Fruit fly (Drosophila melanogaster) whole organism, pupa: ENCODE results near the gene Surf1.

Source experiments
- CG10348 ChIP-seq: fragments of 200-800 bp; sonication (Bioruptor generic); IDR thresholded peaks from 2 replicates; pipeline ENCODE4 v1.3.6; 2022; ENCODE audit warnings: missing biosample characterization, missing genetic modification characterization
- CG12605 ChIP-seq: fragments of 200-800 bp; sonication (Bioruptor generic); IDR thresholded peaks from 2 replicates; pipeline ENCODE4 v1.3.6; 2022; ENCODE audit warnings: missing biosample characterization, missing genetic modification characterization
- CG13204 ChIP-seq: fragments of 200-800 bp; sonication (Bioruptor generic); optimal IDR thresholded peaks from 2 replicates; lab custom pipeline; 2018; ENCODE audit warnings: missing biosample characterization, mild to moderate bottlenecking, missing genetic modification characterization, moderate library complexity
- CG14655 ChIP-seq: fragments of 200-800 bp; sonication (Bioruptor generic); optimal IDR thresholded peaks from 3 replicates; lab custom pipeline; 2017; ENCODE audit warnings: mild to moderate bottlenecking, missing biosample characterization, missing genetic modification reagents, missing genetic modification characterization
- CG15710 ChIP-seq: fragments of 200-800 bp; sonication (Bioruptor generic); optimal IDR thresholded peaks from 2 replicates; lab custom pipeline; 2018; ENCODE audit warnings: missing biosample characterization, mild to moderate bottlenecking, missing genetic modification characterization, moderate library complexity
- CG17806 ChIP-seq: fragments of 200-800 bp; sonication (Bioruptor generic); optimal IDR thresholded peaks from 2 replicates; lab custom pipeline; 2018; ENCODE audit warnings: missing biosample characterization, mild to moderate bottlenecking, missing genetic modification characterization, moderate library complexity
- CG32121 ChIP-seq: fragments of 200-800 bp; sonication (Bioruptor generic); IDR thresholded peaks from 2 replicates; pipeline ENCODE4 v1.3.6; 2022; ENCODE audit warnings: missing biosample characterization, missing genetic modification characterization
- CG34367 ChIP-seq: fragments of 200-800 bp; sonication (Bioruptor generic); optimal IDR thresholded peaks from 2 replicates; lab custom pipeline; 2018; ENCODE audit warnings: missing biosample characterization, mild to moderate bottlenecking, missing genetic modification characterization
- CG4496 ChIP-seq: fragments of 200-800 bp; sonication (Bioruptor generic); IDR thresholded peaks from 3 replicates; pipeline ENCODE4 v1.3.6; 2022; ENCODE audit warnings: missing biosample characterization, missing genetic modification characterization
- CG8159 ChIP-seq: fragments of 200-800 bp; sonication (Bioruptor generic); optimal IDR thresholded peaks from 3 replicates; lab custom pipeline; 2018; ENCODE audit warnings: missing biosample characterization, mild to moderate bottlenecking, missing genetic modification characterization, moderate library complexity
- CG8301 ChIP-seq: fragments of 200-800 bp; sonication (Bioruptor generic); optimal IDR thresholded peaks from 2 replicates; lab custom pipeline; 2018; ENCODE audit warnings: missing biosample characterization, mild to moderate bottlenecking, missing genetic modification characterization
- CG9948 ChIP-seq: fragments of 200-800 bp; sonication (Bioruptor generic); optimal IDR thresholded peaks from 2 replicates; lab custom pipeline; 2018; ENCODE audit warnings: missing biosample characterization, mild to moderate bottlenecking, missing genetic modification characterization, moderate library complexity
- D1 ChIP-seq: fragments of 200-800 bp; sonication (Bioruptor generic); optimal IDR thresholded peaks from 2 replicates; lab custom pipeline; 2018; ENCODE audit warnings: missing biosample characterization, mild to moderate bottlenecking, missing genetic modification characterization, moderate library complexity
- EcR ChIP-seq: fragments of 200-800 bp; sonication (Bioruptor generic); optimal IDR thresholded peaks from 3 replicates; lab custom pipeline; 2019; ENCODE audit warnings: missing biosample characterization, missing genetic modification characterization, mild to moderate bottlenecking, moderate library complexity, missing genetic modification reagents
- Ets98B ChIP-seq: fragments of 200-800 bp; sonication (Bioruptor generic); IDR thresholded peaks from 2 replicates; pipeline ENCODE4 v1.3.6; 2022; ENCODE audit warnings: missing biosample characterization, missing genetic modification characterization
- Pif1A ChIP-seq: fragments of 200-800 bp; sonication (Bioruptor generic); optimal IDR thresholded peaks from 3 replicates; lab custom pipeline; 2016; ENCODE audit warnings: missing biosample characterization, missing genetic modification characterization
- Pif1B ChIP-seq: fragments of 200-800 bp; sonication (Bioruptor generic); optimal IDR thresholded peaks from 3 replicates; lab custom pipeline; 2016; ENCODE audit warnings: missing biosample characterization, missing genetic modification characterization
- fd96Ca ChIP-seq: fragments of 200-800 bp; sonication (Bioruptor generic); IDR thresholded peaks from 3 replicates; pipeline ENCODE4 v1.3.6; 2022; ENCODE audit warnings: missing biosample characterization, missing genetic modification characterization
- gl ChIP-seq: fragments of 200-800 bp; sonication (Bioruptor generic); optimal IDR thresholded peaks from 2 replicates; lab custom pipeline; 2018; ENCODE audit warnings: missing biosample characterization, mild to moderate bottlenecking, missing genetic modification characterization
- rn ChIP-seq: fragments of 200-800 bp; sonication (Bioruptor generic); IDR thresholded peaks from 2 replicates; pipeline ENCODE4 v1.3.6; 2022; ENCODE audit warnings: missing biosample characterization, missing genetic modification characterization

Gene Surf1

DNA sequence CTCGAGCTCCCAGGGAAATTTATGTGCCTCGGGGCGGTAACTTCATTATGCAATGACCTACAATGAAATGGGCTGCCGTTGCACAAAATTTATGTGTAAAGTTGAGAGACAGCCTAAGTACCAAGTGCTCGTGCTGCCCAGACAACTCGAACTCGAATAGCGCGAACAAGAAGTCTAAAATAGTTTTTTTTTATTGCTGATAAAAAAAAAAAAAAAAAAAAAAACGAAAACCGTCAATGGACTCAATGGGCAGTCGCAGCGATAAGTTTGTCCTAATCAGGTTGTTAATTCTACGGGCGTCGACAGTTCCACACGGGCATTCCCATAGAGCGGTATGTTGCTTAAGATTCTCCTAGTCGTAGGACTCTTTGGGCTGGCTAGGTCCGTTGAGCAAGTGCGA lies 25.5 kb upstream of the Surf1 start, which contains the start of gene CG14820:
Gene CG14820 (plus strand): TSS at position 301 of the 400 bp plus-strand sequence.
- no peak for TF ChIP-seq CG4496
- no peak for TF ChIP-seq CG15710 (tag; lab: Kevin White, UChicago)
- TF ChIP-seq CG10348 (GFP tag; lab: Robert Waterston, UW), result no peak
- no peak for TF ChIP-seq D1
- TF ChIP-seq rn, result no peak
- TF ChIP-seq CG8301 (tag; lab: Kevin White, UChicago), result no peak
- no peak for TF ChIP-seq Ets98B (GFP tag; lab: Robert Waterston, UW)
- TF ChIP-seq fd96Ca (GFP tag; lab: Robert Waterston, UW), result no peak
- no peak for TF ChIP-seq CG13204 (GFP tag; lab: Kevin White, UChicago)
- no peak for TF ChIP-seq CG14655 (GFP tag; lab: Kevin White, UChicago)
- no peak for TF ChIP-seq Pif1B (GFP tag; lab: Kevin White, UChicago)

DNA sequence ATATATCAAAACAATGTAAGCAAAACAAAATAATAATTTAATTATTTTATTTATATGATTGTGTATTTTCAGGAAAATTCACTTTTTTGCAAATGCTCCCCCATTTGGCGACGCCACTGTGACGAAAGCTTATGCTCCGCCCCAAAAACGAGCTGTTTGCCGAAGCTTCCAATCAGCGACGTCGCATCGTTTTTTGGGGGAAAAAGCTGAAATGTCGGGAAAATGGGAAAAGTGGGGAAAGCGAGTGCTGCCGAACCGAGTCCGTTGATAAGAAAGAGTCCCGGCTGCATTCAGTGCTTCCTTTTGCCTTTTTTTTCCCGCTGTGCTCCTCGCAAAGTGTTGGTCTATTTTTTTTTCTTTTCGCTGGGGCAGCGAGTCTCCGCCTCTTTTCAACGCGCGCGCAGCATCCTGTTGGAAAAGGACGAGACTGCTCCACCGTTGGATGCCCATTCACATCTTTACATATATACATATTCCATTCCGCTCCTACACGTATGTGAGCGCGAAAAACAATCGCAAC lies 23.3 kb upstream of the Surf1 start:
- TF ChIP-seq Ets98B (GFP tag; lab: Robert Waterston, UW) (peak; percentile 18; the same call in 1 of the 2 replicates), CG14655 (GFP tag; lab: Kevin White, UChicago) (peak; percentile 9), Pif1A (GFP tag; lab: Kevin White, UChicago) (no peak), fd96Ca (GFP tag; lab: Robert Waterston, UW) (peak; percentile 29; the same call in 1 of the 3 replicates), CG4496 (peak; percentile 65), CG12605 (GFP tag; lab: Robert Waterston, UW) (peak; percentile 73)

DNA sequence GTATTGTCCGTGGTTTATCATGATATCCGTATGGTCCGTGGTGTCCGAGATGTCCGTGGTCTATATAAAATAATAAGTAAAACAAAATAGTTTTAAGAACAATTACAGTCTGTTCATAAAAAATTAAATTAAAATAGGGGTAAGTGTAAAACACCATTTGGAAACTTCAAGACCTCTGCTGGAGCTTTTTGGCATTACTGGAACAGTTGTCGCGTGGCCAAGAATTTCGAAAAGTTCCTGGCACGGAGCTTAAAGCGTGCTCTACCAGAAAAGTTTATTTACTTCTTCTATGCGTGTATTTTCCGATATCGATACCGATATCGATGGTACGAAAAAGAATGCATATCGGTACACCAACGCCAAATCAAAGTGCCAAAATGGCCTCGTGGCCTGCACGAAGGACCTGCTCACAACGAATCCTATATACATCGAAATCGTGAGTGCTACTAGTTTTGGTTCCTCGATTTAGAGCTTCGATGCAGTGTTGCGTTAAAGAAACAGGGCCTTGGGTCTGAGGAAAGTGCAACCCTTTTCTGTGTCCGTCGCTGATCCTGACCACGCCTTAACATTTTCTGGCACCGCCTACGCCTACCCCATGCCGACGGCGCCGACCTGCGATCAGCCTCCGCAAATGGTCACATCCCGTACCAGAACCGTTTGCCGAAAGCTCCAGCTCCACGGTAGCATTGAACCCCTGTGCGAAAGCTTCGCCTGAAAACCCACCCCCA lies 15.9 kb upstream of the Surf1 start:
- TF ChIP-seq CG14655 (GFP tag; lab: Kevin White, UChicago) (no peak), CG9948 (no peak), CG12605 (GFP tag; lab: Robert Waterston, UW) (no peak), CG4496 (no peak), Pif1B (GFP tag; lab: Kevin White, UChicago) (no peak), D1 (no peak), CG15710 (tag; lab: Kevin White, UChicago) (no peak), CG8301 (tag; lab: Kevin White, UChicago) (no peak), Pif1A (GFP tag; lab: Kevin White, UChicago) (no peak), rn (no peak)

DNA sequence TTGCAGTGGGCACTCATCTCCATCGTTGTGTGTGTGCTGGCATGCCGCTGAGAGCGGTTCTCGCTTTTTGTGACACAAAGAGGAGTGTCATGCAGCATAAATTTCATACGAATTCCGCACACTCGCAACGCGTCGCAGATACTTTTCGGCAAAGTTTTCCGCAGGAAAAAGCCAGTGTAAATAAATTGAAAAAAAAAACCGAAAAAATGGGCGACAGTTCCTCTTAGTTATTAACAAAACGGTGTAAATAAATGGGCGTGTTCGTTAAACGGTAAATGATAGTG lies 15.4 kb upstream of the Surf1 start, which contains the start of gene tow:
Gene tow (plus strand): TSS at position 26 of the 284 bp plus-strand sequence.
- no peak for TF ChIP-seq CG8301 (tag; lab: Kevin White, UChicago)
- 0 out of 3 replicates have a peak, but pooled peaks have one; percentile 7 for TF ChIP-seq CG4496
- no peak for TF ChIP-seq Pif1A (GFP tag; lab: Kevin White, UChicago)
- no peak for TF ChIP-seq CG8159 (tag; lab: Kevin White, UChicago)
- no peak for TF ChIP-seq rn

DNA sequence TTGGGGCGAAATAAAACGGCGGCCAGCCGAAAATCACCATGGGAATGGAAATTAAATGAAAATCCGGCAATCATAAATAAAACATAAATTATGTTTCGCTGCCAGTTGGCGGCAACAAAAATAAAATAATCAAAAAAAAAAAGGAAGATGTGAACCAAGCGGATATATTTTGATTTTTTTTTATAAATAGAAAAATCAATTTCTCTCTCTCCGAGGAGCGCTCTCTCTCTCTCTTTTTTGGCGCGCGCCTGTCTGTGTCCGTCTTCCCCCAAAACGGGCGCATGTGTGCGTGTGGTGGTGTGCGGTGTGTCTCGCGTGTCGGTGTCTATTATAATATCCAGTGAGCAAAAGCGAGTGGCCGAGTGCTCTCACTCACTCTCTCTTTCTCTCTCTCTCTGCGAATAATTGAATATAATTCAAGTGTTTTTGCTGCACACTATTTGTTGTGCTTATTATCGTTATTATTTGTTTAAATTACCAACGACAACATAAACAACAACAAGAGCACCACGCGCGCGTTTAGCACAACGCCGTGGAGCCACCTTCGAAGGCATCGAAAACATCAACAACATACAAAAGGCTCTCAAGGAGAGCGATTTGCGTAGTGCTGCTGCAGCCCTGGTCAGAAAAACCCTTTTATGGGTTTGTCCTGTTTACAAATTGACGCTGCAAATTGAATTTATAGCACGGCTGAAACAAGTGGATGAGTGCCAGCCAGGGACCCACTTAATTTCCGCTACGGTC lies 14.8 kb upstream of the Surf1 start:
- TF ChIP-seq D1, result no peak
- TF ChIP-seq CG14655 (GFP tag; lab: Kevin White, UChicago), result peak; percentile 35
- no peak for TF ChIP-seq CG34367
- TF ChIP-seq EcR (GFP tag; lab: Kevin White, UChicago), result no peak
- no peak for TF ChIP-seq Pif1A (GFP tag; lab: Kevin White, UChicago)
- TF ChIP-seq CG32121 (GFP tag; lab: Robert Waterston, UW), result no peak
- TF ChIP-seq gl, result no peak
- TF ChIP-seq CG9948, result no peak
- TF ChIP-seq Ets98B (GFP tag; lab: Robert Waterston, UW), result peak; percentile 39
- no peak for TF ChIP-seq CG10348 (GFP tag; lab: Robert Waterston, UW)
- peak; percentile 47; the same call in 1 of the 3 replicates for TF ChIP-seq CG4496
- TF ChIP-seq fd96Ca (GFP tag; lab: Robert Waterston, UW), result no peak
- no peak for TF ChIP-seq CG17806 (tag; lab: Kevin White, UChicago)
- TF ChIP-seq CG12605 (GFP tag; lab: Robert Waterston, UW), result peak; percentile 36; the same call in 1 of the 2 replicates

DNA sequence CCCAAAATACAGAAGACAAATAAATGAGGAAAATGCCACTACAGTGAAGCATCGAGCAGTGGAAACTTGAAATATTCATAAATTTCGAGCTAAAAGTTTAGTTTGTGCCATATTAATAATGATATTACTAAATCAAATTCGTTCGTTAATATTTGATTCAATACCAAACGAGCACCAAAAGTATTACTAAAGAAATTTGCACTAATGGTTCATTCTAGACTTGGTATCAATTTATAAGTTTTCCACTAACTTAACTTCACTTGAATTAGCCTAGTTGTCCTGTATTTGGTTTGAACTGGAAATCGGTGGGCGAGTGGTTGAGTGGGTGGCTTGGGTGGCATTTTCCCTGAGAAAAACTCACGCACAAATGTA lies 14.2 kb upstream of the Surf1 start:
- TF ChIP-seq CG15710 (tag; lab: Kevin White, UChicago) (no peak), Ets98B (GFP tag; lab: Robert Waterston, UW) (no peak), D1 (no peak)

DNA sequence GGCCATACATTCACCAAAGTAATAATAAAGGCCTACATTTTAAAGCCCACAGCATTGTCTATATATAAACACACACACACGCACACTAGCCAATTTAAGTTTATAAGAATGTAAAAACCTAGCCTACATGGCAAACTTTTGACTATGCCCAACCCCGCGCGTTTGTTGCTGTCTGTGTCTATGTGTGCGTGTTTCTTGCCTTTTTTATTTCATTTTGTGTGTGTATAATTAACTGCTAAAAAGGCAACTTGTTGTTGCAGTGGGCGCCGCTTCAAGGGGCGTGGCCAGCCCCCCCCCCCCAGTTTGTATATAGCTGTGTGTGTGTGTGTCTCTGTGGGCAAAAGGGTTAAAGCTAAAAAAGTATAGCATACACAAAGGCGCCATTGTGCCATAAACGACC lies 12.8 kb upstream of the Surf1 start:
- TF ChIP-seq CG8159 (tag; lab: Kevin White, UChicago) (no peak), CG15710 (tag; lab: Kevin White, UChicago) (no peak), CG10348 (GFP tag; lab: Robert Waterston, UW) (no peak), CG17806 (tag; lab: Kevin White, UChicago) (no peak), Ets98B (GFP tag; lab: Robert Waterston, UW) (no peak), CG34367 (no peak), CG12605 (GFP tag; lab: Robert Waterston, UW) (no peak), CG4496 (no peak), D1 (no peak), gl (no peak), CG32121 (GFP tag; lab: Robert Waterston, UW) (no peak), fd96Ca (GFP tag; lab: Robert Waterston, UW) (no peak), CG13204 (GFP tag; lab: Kevin White, UChicago) (no peak), CG8301 (tag; lab: Kevin White, UChicago) (no peak), CG14655 (GFP tag; lab: Kevin White, UChicago) (no peak), CG9948 (no peak), Pif1B (GFP tag; lab: Kevin White, UChicago) (no peak), rn (no peak), EcR (GFP tag; lab: Kevin White, UChicago) (no peak), Pif1A (GFP tag; lab: Kevin White, UChicago) (no peak)
